Fruit fly (Drosophila melanogaster) whole organism, embryonic: ENCODE results near the gene CG13601.

Experiments
- BtbVII ChIP-seq: fragments of 200-800 bp; sonication (Bioruptor generic); optimal IDR thresholded peaks from 3 replicates; lab custom pipeline; 2017; ENCODE audit warnings: missing biosample characterization, mild to moderate bottlenecking, missing genetic modification characterization
- CG10321 ChIP-seq: fragments of 200-800 bp; sonication (Bioruptor generic); IDR thresholded peaks from 2 replicates; pipeline ENCODE4 v1.3.6; 2022; ENCODE audit warnings: missing biosample characterization, missing genetic modification characterization
- CG10565 ChIP-seq: fragments of 200-800 bp; sonication (Bioruptor generic); optimal IDR thresholded peaks from 3 replicates; lab custom pipeline; 2016; ENCODE audit warnings: missing biosample characterization, mild to moderate bottlenecking, missing genetic modification characterization
- CG11247 ChIP-seq: fragments of 200-800 bp; sonication (Bioruptor generic); IDR thresholded peaks from 2 replicates; pipeline ENCODE4 v1.3.6; 2022; ENCODE audit warnings: missing biosample characterization, missing genetic modification characterization
- CG11456 ChIP-seq: fragments of 200-800 bp; sonication (Bioruptor generic); IDR thresholded peaks from 3 replicates; pipeline ENCODE4 v1.3.6; 2022; ENCODE audit warnings: missing biosample characterization, missing genetic modification characterization
- CG11560 ChIP-seq: fragments of 200-800 bp; sonication (Bioruptor generic); IDR thresholded peaks from 3 replicates; pipeline ENCODE4 v1.3.6; 2022; ENCODE audit warnings: missing biosample characterization, missing genetic modification characterization
- CG12155 ChIP-seq: fragments of 200-800 bp; sonication (Bioruptor generic); optimal IDR thresholded peaks from 3 replicates; lab custom pipeline; 2016; ENCODE audit warnings: missing biosample characterization, missing genetic modification characterization
- CG13775 ChIP-seq: fragments of 200-800 bp; sonication (Bioruptor generic); optimal IDR thresholded peaks from 3 replicates; lab custom pipeline; 2017; ENCODE audit warnings: missing biosample characterization, mild to moderate bottlenecking, missing genetic modification characterization
- CG14050 ChIP-seq: fragments of 200-800 bp; sonication (Bioruptor generic); IDR thresholded peaks from 3 replicates; pipeline ENCODE4 v1.3.6; 2022; ENCODE audit warnings: missing biosample characterization, missing genetic modification characterization
- CG14667 ChIP-seq: fragments of 200-800 bp; sonication (Bioruptor generic); IDR thresholded peaks from 2 replicates; pipeline ENCODE4 v1.3.6; 2022; ENCODE audit warnings: missing biosample characterization, missing genetic modification characterization
- CG17328 ChIP-seq: fragments of 200-800 bp; sonication (Bioruptor generic); IDR thresholded peaks from 2 replicates; pipeline ENCODE4 v1.3.6; 2022; ENCODE audit warnings: missing biosample characterization, missing genetic modification characterization
- CG33557 ChIP-seq: fragments of 200-800 bp; sonication (Bioruptor generic); optimal IDR thresholded peaks from 2 replicates; lab custom pipeline; 2019; ENCODE audit warnings: missing biosample characterization, mild to moderate bottlenecking, missing genetic modification characterization, moderate library complexity
- CG4854 ChIP-seq: fragments of 200-800 bp; sonication (Bioruptor generic); optimal IDR thresholded peaks from 2 replicates; lab custom pipeline; 2016; ENCODE audit warnings: missing biosample characterization, missing genetic modification characterization, inconsistent platforms
- CG7987 ChIP-seq: fragments of 200-800 bp; sonication (Bioruptor generic); optimal IDR thresholded peaks from 2 replicates; lab custom pipeline; 2018; ENCODE audit warnings: missing biosample characterization, mild to moderate bottlenecking, missing genetic modification characterization, moderate library complexity
- CG8388 ChIP-seq: fragments of 200-800 bp; sonication (Bioruptor generic); optimal IDR thresholded peaks from 2 replicates; lab custom pipeline; 2019; ENCODE audit warnings: missing biosample characterization, mild to moderate bottlenecking, missing genetic modification characterization, moderate library complexity
- CG9437 ChIP-seq: fragments of 200-800 bp; sonication (Bioruptor generic); optimal IDR thresholded peaks from 2 replicates; lab custom pipeline; 2018; ENCODE audit warnings: missing biosample characterization, mild to moderate bottlenecking, missing genetic modification characterization
- CoRest ChIP-seq: fragments of 200-800 bp; sonication (Bioruptor generic); optimal IDR thresholded peaks from 3 replicates; lab custom pipeline; 2018; ENCODE audit warnings: missing biosample characterization, mild to moderate bottlenecking, missing genetic modification characterization, moderate library complexity
- Doc3 ChIP-seq: fragments of 200-800 bp; sonication (Bioruptor generic); IDR thresholded peaks from 3 replicates; pipeline ENCODE4 v1.3.6; 2022; ENCODE audit warnings: missing biosample characterization, missing genetic modification characterization; ENCODE audit not compliant: partially characterized antibody
- MTF-1 ChIP-seq: fragments of 200-800 bp; sonication (Bioruptor generic); optimal IDR thresholded peaks from 2 replicates; lab custom pipeline; 2018; ENCODE audit warnings: missing biosample characterization, mild to moderate bottlenecking, missing genetic modification characterization, borderline replicate concordance
- Optix ChIP-seq: fragments of 200-800 bp; sonication (Bioruptor generic); IDR thresholded peaks from 3 replicates; pipeline ENCODE4 v1.3.6; 2022; ENCODE audit warnings: missing biosample characterization, missing genetic modification characterization
- Ravus ChIP-seq: fragments of 200-800 bp; sonication (Bioruptor generic); IDR thresholded peaks from 2 replicates; pipeline ENCODE4 v1.3.6; 2022; ENCODE audit warnings: missing biosample characterization, missing genetic modification characterization
- Tbp ChIP-seq: fragments of >200 bp; optimal IDR thresholded peaks from 2 replicates; lab custom pipeline; 2018; ENCODE audit warnings: missing biosample characterization, missing genetic modification characterization
- az2 ChIP-seq: fragments of 200-800 bp; sonication (Bioruptor generic); optimal IDR thresholded peaks from 3 replicates; lab custom pipeline; 2016; ENCODE audit warnings: missing biosample characterization, missing genetic modification characterization
- bcd ChIP-seq: fragments of 200-800 bp; sonication (Bioruptor generic); optimal IDR thresholded peaks from 2 replicates; lab custom pipeline; 2017; ENCODE audit warnings: missing biosample characterization, mild to moderate bottlenecking, missing genetic modification characterization
- bsh ChIP-seq, 2 experiments: fragments of 200-800 bp; sonication (Bioruptor generic); optimal IDR thresholded peaks; 2 replicates each; lab custom pipeline; 2017 to 2018; ENCODE audit warnings: mild to moderate bottlenecking in 2 of 2, missing biosample characterization in 2 of 2, missing genetic modification characterization in 2 of 2, moderate library complexity in 1 of 2
- caup ChIP-seq: fragments of 200-800 bp; sonication (Bioruptor generic); optimal IDR thresholded peaks from 3 replicates; lab custom pipeline; 2017; ENCODE audit warnings: missing biosample characterization, mild to moderate bottlenecking, missing genetic modification characterization, moderate library complexity; ENCODE audit not compliant: severe bottlenecking
- crc ChIP-seq: fragments of 200-800 bp; sonication (Bioruptor generic); optimal IDR thresholded peaks from 2 replicates; lab custom pipeline; 2016; ENCODE audit warnings: missing biosample characterization, missing genetic modification characterization
- crp ChIP-seq, 2 experiments: fragments of 200-800 bp; sonication (Bioruptor generic); optimal IDR thresholded peaks; 2 replicates in 1 of 2; 3 replicates in 1 of 2; lab custom pipeline; 2017; ENCODE audit warnings: missing biosample characterization in 2 of 2, missing genetic modification characterization in 2 of 2, mild to moderate bottlenecking in 1 of 2, moderate library complexity in 1 of 2
- dpn ChIP-seq, 2 experiments: fragments of 200-800 bp; sonication (Bioruptor generic); optimal IDR thresholded peaks; 3 replicates each; lab custom pipeline; 2016; ENCODE audit warnings: missing biosample characterization in 2 of 2, missing genetic modification characterization in 2 of 2
- fd64A ChIP-seq: fragments of 200-800 bp; sonication (Bioruptor generic); optimal IDR thresholded peaks from 3 replicates; lab custom pipeline; 2018; ENCODE audit warnings: missing biosample characterization, mild to moderate bottlenecking, missing genetic modification characterization
- grau ChIP-seq: fragments of 200-800 bp; optimal IDR thresholded peaks from 3 replicates; lab custom pipeline; 2019; ENCODE audit warnings: missing biosample characterization, mild to moderate bottlenecking, missing genetic modification characterization, moderate library complexity
- gsb ChIP-seq: fragments of 200-800 bp; sonication (Bioruptor generic); IDR thresholded peaks from 2 replicates; pipeline ENCODE4 v1.3.6; 2022; ENCODE audit warnings: missing biosample characterization, missing genetic modification characterization
- klu ChIP-seq: fragments of 200-800 bp; sonication (Bioruptor generic); IDR thresholded peaks from 2 replicates; pipeline ENCODE4 v1.3.6; 2022; ENCODE audit warnings: missing biosample characterization, missing genetic modification characterization
- mirr ChIP-seq: fragments of 200-800 bp; sonication (Bioruptor generic); optimal IDR thresholded peaks from 3 replicates; lab custom pipeline; 2018; ENCODE audit warnings: missing biosample characterization, mild to moderate bottlenecking, missing genetic modification characterization
- mld ChIP-seq: fragments of 200-800 bp; sonication (Bioruptor generic); IDR thresholded peaks from 3 replicates; pipeline ENCODE4 v1.3.6; 2022; ENCODE audit warnings: missing biosample characterization, missing genetic modification characterization; ENCODE audit not compliant: partially characterized antibody
- nau ChIP-seq: fragments of 200-800 bp; sonication (Bioruptor generic); optimal IDR thresholded peaks from 3 replicates; lab custom pipeline; 2017; ENCODE audit warnings: missing biosample characterization, mild to moderate bottlenecking, missing genetic modification characterization, missing genetic modification reagents
- nerfin-2 ChIP-seq: fragments of 200-800 bp; sonication (Bioruptor generic); IDR thresholded peaks from 2 replicates; pipeline ENCODE4 v1.3.6; 2022; ENCODE audit warnings: missing biosample characterization, missing genetic modification characterization; ENCODE audit not compliant: partially characterized antibody
- org-1 ChIP-seq: fragments of 200-800 bp; sonication (Bioruptor generic); optimal IDR thresholded peaks from 2 replicates; lab custom pipeline; 2017; ENCODE audit warnings: missing biosample characterization, missing genetic modification characterization
- pan ChIP-seq, 4 experiments: fragments of >200 bp in 3 of 4; fragments of 200-800 bp in 1 of 4; sonication (Bioruptor generic) in 1 of 4; optimal IDR thresholded peaks in 3 of 4; IDR thresholded peaks in 1 of 4; 2 replicates each; pipeline versions ENCODE4 v1.3.6 to Lab custom; 2017 to 2022; ENCODE audit warnings: missing biosample characterization in 2 of 4, missing genetic modification characterization in 2 of 4, mixed read lengths in 1 of 4
- peb ChIP-seq: fragments of 200-800 bp; sonication (Bioruptor generic); IDR thresholded peaks from 2 replicates; pipeline ENCODE4 v1.3.6; 2022; ENCODE audit warnings: missing biosample characterization, missing genetic modification characterization
- ranshi ChIP-seq: fragments of 200-800 bp; sonication (Bioruptor generic); IDR thresholded peaks from 2 replicates; pipeline ENCODE4 v1.3.6; 2022; ENCODE audit warnings: missing biosample characterization, missing genetic modification characterization
- sd ChIP-seq: fragments of 200-800 bp; sonication (Bioruptor generic); optimal IDR thresholded peaks from 3 replicates; lab custom pipeline; 2018; ENCODE audit warnings: missing biosample characterization, mild to moderate bottlenecking, missing genetic modification characterization, moderate library complexity
- sens ChIP-seq: fragments of 200-800 bp; sonication (Bioruptor generic); peaks from one replicate; lab custom pipeline; 2016; ENCODE audit warnings: missing biosample characterization, missing genetic modification characterization
- slbo ChIP-seq: fragments of 200-800 bp; sonication (Bioruptor generic); IDR thresholded peaks from 2 replicates; pipeline ENCODE4 v1.3.6; 2022; ENCODE audit warnings: missing biosample characterization, missing genetic modification characterization
- stc ChIP-seq: fragments of 200-800 bp; sonication (Bioruptor generic); IDR thresholded peaks from 2 replicates; pipeline ENCODE4 v1.3.6; 2022; ENCODE audit warnings: missing biosample characterization, missing genetic modification characterization
- tna ChIP-seq: fragments of 200-800 bp; sonication (Bioruptor generic); IDR thresholded peaks from 2 replicates; pipeline ENCODE4 v1.3.6; 2022; ENCODE audit warnings: missing biosample characterization, missing genetic modification characterization; ENCODE audit not compliant: partially characterized antibody
- wek ChIP-seq: fragments of 200-800 bp; sonication (Bioruptor generic); optimal IDR thresholded peaks from 3 replicates; lab custom pipeline; 2018; ENCODE audit warnings: missing biosample characterization, mild to moderate bottlenecking, missing genetic modification characterization, moderate library complexity

The CG13601 gene

dm6 chr3R:23941643-23942424 is 14.4 kb upstream of the CG13601 start (continued):
- TF ChIP-seq grau (tag; lab: Kevin White, UChicago) (peak; percentile 15), CG8388 (GFP tag; lab: Kevin White, UChicago) (peak; percentile 24), CG11456 (GFP tag; lab: Robert Waterston, UW) (0 out of 3 replicates have a peak, but pooled peaks have one; percentile 29), peb (GFP tag; lab: Robert Waterston, UW) (no peak), tna (GFP tag; lab: Robert Waterston, UW) (no peak), klu (GFP tag; lab: Robert Waterston, UW) (no peak), gsb (no peak), CG11247 (GFP tag; lab: Robert Waterston, UW) (peak; percentile 20; the same call in 1 of the 2 replicates), nerfin-2 (GFP tag; lab: Robert Waterston, UW) (no peak), Tbp (GFP tag; lab: Kevin White, UChicago) (no peak), stc (GFP tag; lab: Robert Waterston, UW) (peak; percentile 66), az2 (GFP tag; lab: Kevin White, UChicago) (peak; percentile 26), CoRest (tag; lab: Kevin White, UChicago) (peak; percentile 31), sens (peak; percentile 92), caup (no peak), bcd (GFP tag; lab: Kevin White, UChicago) (peak; percentile 9), BtbVII (GFP tag; lab: Kevin White, UChicago) (no peak), slbo (GFP tag; lab: Robert Waterston, UW) (peak; percentile 59), CG10321 (GFP tag; lab: Robert Waterston, UW) (0 out of 2 replicates have a peak, but pooled peaks have one; percentile 28), Ravus (GFP tag; lab: Robert Waterston, UW) (no peak), CG10565 (no peak), CG17328 (GFP tag; lab: Robert Waterston, UW) (peak; percentile 46; the same call in 1 of the 2 replicates), fd64A (GFP tag; lab: Kevin White, UChicago) (no peak), sd (tag; lab: Kevin White, UChicago) (no peak), crc (GFP tag; lab: Kevin White, UChicago) (peak; percentile 10), crp (GFP tag; optimal IDR thresholded peaks at IDR 0.05; lab: Kevin White, UChicago) (no peak), CG14050 (GFP tag; lab: Robert Waterston, UW) (no peak), dpn (GFP tag; optimal IDR thresholded peaks at IDR 0.05; lab: Kevin White, UChicago) (peak; percentile 6 to 42), nau (GFP tag; lab: Kevin White, UChicago) (peak; percentile 7), CG11560 (0 out of 3 replicates have a peak, but pooled peaks have one; percentile 25), CG12155 (GFP tag; lab: Kevin White, UChicago) (peak; percentile 9), CG9437 (GFP tag; lab: Kevin White, UChicago) (peak; percentile 17), Optix (GFP tag; lab: Robert Waterston, UW) (0 out of 3 replicates have a peak, but pooled peaks have one; percentile 34), org-1 (GFP tag; lab: Kevin White, UChicago) (no peak), bsh (GFP tag; optimal IDR thresholded peaks at IDR 0.05; lab: Kevin White, UChicago) (peak in 1 of 2 experiments; percentile 5), mld (GFP tag; lab: Robert Waterston, UW) (no peak), wek (GFP tag; lab: Kevin White, UChicago) (no peak), Doc3 (GFP tag; lab: Robert Waterston, UW) (no peak), ranshi (GFP tag; lab: Robert Waterston, UW) (peak; percentile 57), pan (optimal IDR thresholded peaks at IDR 0.05; lab: Kevin White, UChicago) (no peak), pan (GFP tag; optimal IDR thresholded peaks at IDR 0.05 in 1 of 2, IDR thresholded peaks at IDR 0.05 in 1 of 2) (peak in 1 of 2 experiments; percentile 61), CG4854 (no peak), MTF-1 (GFP tag; lab: Kevin White, UChicago) (no peak), mirr (GFP tag; lab: Kevin White, UChicago) (no peak), CG7987 (GFP tag; lab: Kevin White, UChicago) (no peak), CG14667 (no peak), CG33557 (GFP tag; lab: Kevin White, UChicago) (no peak), CG13775 (GFP tag; lab: Kevin White, UChicago) (peak; percentile 19)
